Worm (Caenorhabditis elegans) whole organism, L3 larva: ENCODE data around the gene npr-12.

Source experiments
- R02D3.7 ChIP-seq: fragments of 150-350 bp; optimal IDR thresholded peaks from 2 replicates; lab custom pipeline; 2014; ENCODE audit warnings: missing biosample characterization, missing genetic modification characterization
- ZK546.5 ChIP-seq: sonication (generic microtip); optimal IDR thresholded peaks from 2 replicates; lab custom pipeline; 2017; ENCODE audit warnings: missing biosample characterization, missing genetic modification characterization
- aly-2 ChIP-seq: fragments of 150-350 bp; optimal IDR thresholded peaks from 2 replicates; lab custom pipeline; 2014; ENCODE audit warnings: missing biosample characterization, missing genetic modification characterization
- ama-1 ChIP-seq: fragments of 150-350 bp; optimal IDR thresholded peaks from 2 replicates; lab custom pipeline; 2018
- ceh-16 ChIP-seq: sonication (generic microtip); optimal IDR thresholded peaks from 2 replicates; lab custom pipeline; 2017; ENCODE audit warnings: missing biosample characterization, missing genetic modification characterization
- ceh-28 ChIP-seq: fragments of 150-350 bp; optimal IDR thresholded peaks from 2 replicates; lab custom pipeline; 2014; ENCODE audit warnings: missing biosample characterization, missing genetic modification reagents, missing genetic modification characterization
- ceh-82 ChIP-seq: fragments of 150-350 bp; optimal IDR thresholded peaks from 2 replicates; lab custom pipeline; 2014; ENCODE audit warnings: missing biosample characterization, missing genetic modification characterization
- ceh-9 ChIP-seq: sonication (generic microtip); optimal IDR thresholded peaks from 2 replicates; lab custom pipeline; 2018; ENCODE audit warnings: missing biosample characterization, missing genetic modification characterization
- daf-12 ChIP-seq: fragments of 150-350 bp; optimal IDR thresholded peaks from 2 replicates; lab custom pipeline; 2014; ENCODE audit warnings: missing biosample characterization, missing genetic modification reagents, missing genetic modification characterization
- egl-27 ChIP-seq: sonication (generic microtip); optimal IDR thresholded peaks from 4 replicates; lab custom pipeline; 2017; ENCODE audit warnings: missing biosample characterization, missing genetic modification reagents, missing genetic modification characterization
- egl-5 ChIP-seq: fragments of 150-350 bp; optimal IDR thresholded peaks from 2 replicates; lab custom pipeline; 2017; ENCODE audit warnings: missing biosample characterization, missing genetic modification reagents, missing genetic modification characterization, inconsistent platforms
- elt-1 ChIP-seq: fragments of 150-350 bp; optimal IDR thresholded peaks from 2 replicates; lab custom pipeline; 2014; ENCODE audit warnings: missing biosample characterization, missing genetic modification characterization
- elt-2 ChIP-seq: sonication (generic microtip); optimal IDR thresholded peaks from 2 replicates; lab custom pipeline; 2016; ENCODE audit warnings: missing genetic modification reagents, mild to moderate bottlenecking, missing genetic modification characterization, missing compliant biosample characterization
- elt-3 ChIP-seq, 3 experiments: fragments of 150-350 bp in 1 of 3; sonication (generic microtip) in 2 of 3; optimal IDR thresholded peaks; 2 replicates in 2 of 3; 4 replicates in 1 of 3; lab custom pipeline; 2014 to 2017; ENCODE audit warnings: missing biosample characterization in 3 of 3, missing genetic modification characterization in 3 of 3
- eor-1 ChIP-seq, 2 experiments: fragments of 150-350 bp; optimal IDR thresholded peaks; 2 replicates each; lab custom pipeline; 2014 to 2018; ENCODE audit warnings: missing biosample characterization in 2 of 2, missing genetic modification characterization in 2 of 2
- fkh-10 ChIP-seq: sonication (generic microtip); optimal IDR thresholded peaks from 2 replicates; lab custom pipeline; 2017; ENCODE audit warnings: missing biosample characterization, missing genetic modification reagents, missing genetic modification characterization
- fkh-2 ChIP-seq: fragments of 150-350 bp; optimal IDR thresholded peaks from 2 replicates; lab custom pipeline; 2014; ENCODE audit warnings: missing biosample characterization, missing genetic modification reagents, missing genetic modification characterization
- fos-1 ChIP-seq: fragments of 150-350 bp; optimal IDR thresholded peaks from 2 replicates; lab custom pipeline; 2014; ENCODE audit warnings: missing biosample characterization, missing genetic modification characterization
- hmg-11 ChIP-seq: sonication (generic microtip); optimal IDR thresholded peaks from 2 replicates; lab custom pipeline; 2016; ENCODE audit warnings: missing genetic modification characterization, missing compliant biosample characterization
- jun-1 ChIP-seq: fragments of 150-350 bp; optimal IDR thresholded peaks from 2 replicates; lab custom pipeline; 2014; ENCODE audit warnings: missing biosample characterization, missing genetic modification reagents, missing genetic modification characterization
- lin-15B ChIP-seq: fragments of 150-350 bp; optimal IDR thresholded peaks from 2 replicates; lab custom pipeline; 2014; ENCODE audit warnings: missing biosample characterization, missing genetic modification characterization
- lin-39 ChIP-seq: fragments of 150-350 bp; optimal IDR thresholded peaks from 2 replicates; lab custom pipeline; 2018; ENCODE audit warnings: missing biosample characterization, missing genetic modification reagents, missing genetic modification characterization
- lsy-12 ChIP-seq: sonication (generic microtip); optimal IDR thresholded peaks from 2 replicates; lab custom pipeline; 2016; ENCODE audit warnings: mild to moderate bottlenecking, missing genetic modification characterization, missing compliant biosample characterization
- mdl-1 ChIP-seq: fragments of 150-350 bp; optimal IDR thresholded peaks from 2 replicates; lab custom pipeline; 2014; ENCODE audit warnings: missing biosample characterization, missing genetic modification characterization
- mml-1 ChIP-seq: fragments of 150-350 bp; sonication (generic microtip); optimal IDR thresholded peaks from 3 replicates; lab custom pipeline; 2014; ENCODE audit warnings: missing biosample characterization, missing genetic modification characterization
- nfya-1 ChIP-seq: sonication (generic microtip); optimal IDR thresholded peaks from 2 replicates; lab custom pipeline; 2017; ENCODE audit warnings: missing genetic modification characterization, mild to moderate bottlenecking, missing compliant biosample characterization, antibody characterized with exemption, moderate library complexity; ENCODE audit not compliant: insufficient read depth
- nhr-11 ChIP-seq: fragments of 150-350 bp; optimal IDR thresholded peaks from 2 replicates; lab custom pipeline; 2014; ENCODE audit warnings: missing biosample characterization, missing genetic modification characterization
- nhr-12 ChIP-seq: fragments of 150-350 bp; optimal IDR thresholded peaks from 2 replicates; lab custom pipeline; 2014; ENCODE audit warnings: missing biosample characterization, missing genetic modification characterization
- nhr-23 ChIP-seq: fragments of 150-350 bp; optimal IDR thresholded peaks from 2 replicates; lab custom pipeline; 2014; ENCODE audit warnings: missing biosample characterization, missing genetic modification reagents, missing genetic modification characterization
- nhr-237 ChIP-seq: fragments of 150-350 bp; optimal IDR thresholded peaks from 2 replicates; lab custom pipeline; 2014; ENCODE audit warnings: missing biosample characterization, missing genetic modification characterization
- nhr-25 ChIP-seq: sonication (generic microtip); optimal IDR thresholded peaks from 2 replicates; lab custom pipeline; 2017; ENCODE audit warnings: missing biosample characterization, missing genetic modification characterization
- nhr-28 ChIP-seq: fragments of 150-350 bp; optimal IDR thresholded peaks from 2 replicates; lab custom pipeline; 2014; ENCODE audit warnings: missing biosample characterization, missing genetic modification characterization
- nhr-43 ChIP-seq: sonication (generic microtip); optimal IDR thresholded peaks from 2 replicates; lab custom pipeline; 2016; ENCODE audit warnings: mild to moderate bottlenecking, missing genetic modification characterization, missing compliant biosample characterization; ENCODE audit not compliant: poor library complexity, severe bottlenecking
- nhr-67 ChIP-seq: fragments of 150-350 bp; optimal IDR thresholded peaks from 2 replicates; lab custom pipeline; 2014; ENCODE audit warnings: missing biosample characterization, missing genetic modification characterization
- nhr-76 ChIP-seq: fragments of 150-350 bp; sonication (generic microtip); optimal IDR thresholded peaks from 5 replicates; lab custom pipeline; 2014; ENCODE audit warnings: missing biosample characterization, missing genetic modification characterization
- nhr-77 ChIP-seq: fragments of 150-350 bp; optimal IDR thresholded peaks from 2 replicates; lab custom pipeline; 2014; ENCODE audit warnings: missing biosample characterization, missing genetic modification characterization
- pha-4 ChIP-seq: fragments of 150-350 bp; optimal IDR thresholded peaks from 2 replicates; lab custom pipeline; 2014; ENCODE audit warnings: missing biosample characterization, missing genetic modification reagents, missing genetic modification characterization
- pqm-1 ChIP-seq: fragments of 150-350 bp; optimal IDR thresholded peaks from 2 replicates; lab custom pipeline; 2017; ENCODE audit warnings: missing biosample characterization, missing genetic modification characterization, inconsistent platforms
- sea-2 ChIP-seq: fragments of 150-350 bp; sonication (generic microtip); optimal IDR thresholded peaks from 4 replicates; lab custom pipeline; 2014; ENCODE audit warnings: missing biosample characterization, missing genetic modification reagents, missing genetic modification characterization
- skn-1 ChIP-seq: fragments of 150-350 bp; optimal IDR thresholded peaks from 2 replicates; lab custom pipeline; 2014; ENCODE audit warnings: missing biosample characterization, missing genetic modification characterization
- snpc-4 ChIP-seq: fragments of 150-350 bp; optimal IDR thresholded peaks from 2 replicates; lab custom pipeline; 2014; ENCODE audit warnings: missing biosample characterization, missing genetic modification characterization
- tbx-2 ChIP-seq: sonication (generic microtip); optimal IDR thresholded peaks from 2 replicates; lab custom pipeline; 2016; ENCODE audit warnings: mild to moderate bottlenecking, missing genetic modification characterization, missing compliant biosample characterization
- unc-39 ChIP-seq: sonication (generic microtip); optimal IDR thresholded peaks from 4 replicates; lab custom pipeline; 2017; ENCODE audit warnings: missing biosample characterization, missing genetic modification characterization
- unc-62 ChIP-seq: fragments of 150-350 bp; sonication (generic microtip); optimal IDR thresholded peaks from 4 replicates; lab custom pipeline; 2014; ENCODE audit warnings: missing biosample characterization, missing genetic modification reagents, missing genetic modification characterization
- zag-1 ChIP-seq: fragments of 150-350 bp; optimal IDR thresholded peaks from 2 replicates; lab custom pipeline; 2014; ENCODE audit warnings: missing biosample characterization, missing genetic modification characterization
- ztf-11 ChIP-seq: fragments of 150-350 bp; optimal IDR thresholded peaks from 2 replicates; lab custom pipeline; 2014; ENCODE audit warnings: missing biosample characterization, missing genetic modification characterization
- ztf-4 ChIP-seq: fragments of 150-350 bp; optimal IDR thresholded peaks from 2 replicates; lab custom pipeline; 2014; ENCODE audit warnings: missing biosample characterization, missing genetic modification characterization

Gene npr-12

ce11 chrIV:6916831-6917230 lies 20.6 kb downstream of the npr-12 start:
- TF ChIP-seq aly-2 (tag; lab: Kevin White, UChicago) (no peak), nhr-11 (no peak), R02D3.7 (tag; lab: Kevin White, UChicago) (no peak), ceh-9 (no peak), nhr-12 (no peak)

- TF ChIP-seq nhr-23 = peak; percentile 8
- no peak for TF ChIP-seq egl-5 (tag; lab: Kevin White, UChicago)
- no peak for TF ChIP-seq nhr-237
Observed at ce11 chrIV:6912851-6913588, 24.4 kb downstream of the npr-12 start, which contains the start of gene T22D1.3. TSS of gene T22D1.3 (plus strand) at chrIV:6913538.

- TF ChIP-seq nhr-25 (tag; lab: Kevin White, UChicago) (no peak), lin-39 (tag; lab: Kevin White, UChicago) (peak; percentile 65), nhr-23 (no peak), pha-4 (tag; lab: Kevin White, UChicago) (peak; percentile 55), jun-1 (tag; lab: Kevin White, UChicago) (no peak), R02D3.7 (tag; lab: Kevin White, UChicago) (no peak), hmg-11 (tag; lab: Kevin White, UChicago) (peak; percentile 53), daf-12 (tag; lab: Kevin White, UChicago) (no peak), eor-1 (tag; optimal IDR thresholded peaks at IDR 0.05; lab: Kevin White, UChicago) (no peak), nhr-28 (tag; lab: Kevin White, UChicago) (no peak), unc-39 (tag; lab: Kevin White, UChicago) (no peak), mdl-1 (tag; lab: Kevin White, UChicago) (no peak), ceh-9 (no peak), nhr-11 (no peak), ama-1 (lab: Kevin White, UChicago) (peak; percentile 2), nfya-1 (tag; lab: Kevin White, UChicago) (peak; percentile 68), zag-1 (tag; lab: Kevin White, UChicago) (no peak), ceh-28 (tag; lab: Kevin White, UChicago) (no peak), lsy-12 (tag; lab: Kevin White, UChicago) (no peak), fos-1 (tag; lab: Kevin White, UChicago) (no peak), fkh-10 (GFP tag; lab: Kevin White, UChicago) (no peak), nhr-77 (tag; lab: Kevin White, UChicago) (no peak), pqm-1 (tag; lab: Kevin White, UChicago) (no peak), elt-3 (tag; optimal IDR thresholded peaks at IDR 0.05; lab: Kevin White, UChicago) (no peak), egl-5 (tag; lab: Kevin White, UChicago) (peak; percentile 39), aly-2 (tag; lab: Kevin White, UChicago) (no peak), ztf-4 (tag; lab: Kevin White, UChicago) (no peak), nhr-237 (no peak), nhr-76 (no peak), snpc-4 (tag; lab: Kevin White, UChicago) (peak; percentile 17), elt-1 (tag; lab: Kevin White, UChicago) (no peak), nhr-12 (no peak), tbx-2 (no peak), ceh-82 (no peak), fkh-2 (no peak), nhr-43 (tag; lab: Kevin White, UChicago) (no peak), skn-1 (tag; lab: Kevin White, UChicago) (peak; percentile 99), mml-1 (tag; lab: Kevin White, UChicago) (no peak), ztf-11 (tag; lab: Kevin White, UChicago) (no peak), lin-15B (peak; percentile 55), ceh-16 (tag; lab: Kevin White, UChicago) (no peak), nhr-67 (tag; lab: Kevin White, UChicago) (no peak), ZK546.5 (tag; lab: Kevin White, UChicago) (no peak), sea-2 (GFP tag; lab: Kevin White, UChicago) (no peak), egl-27 (tag; lab: Kevin White, UChicago) (no peak), unc-62 (no peak), elt-2 (tag; lab: Kevin White, UChicago) (peak; percentile 15)
Observed at ce11 chrIV:6909863-6910733, 27.4 kb downstream of the npr-12 start, which contains the start of the genes rpn-1 and ribo-1. TSS of gene rpn-1 (minus strand) at chrIV:6909913. TSS of gene ribo-1 (plus strand) at chrIV:6910683.
